Worm (Caenorhabditis elegans): ENCODE results near the gene eat-2.
A peak's percentile ranks its signal among the peaks of the same experiment; 100 is the strongest.

The eat-2 gene

DNA sequence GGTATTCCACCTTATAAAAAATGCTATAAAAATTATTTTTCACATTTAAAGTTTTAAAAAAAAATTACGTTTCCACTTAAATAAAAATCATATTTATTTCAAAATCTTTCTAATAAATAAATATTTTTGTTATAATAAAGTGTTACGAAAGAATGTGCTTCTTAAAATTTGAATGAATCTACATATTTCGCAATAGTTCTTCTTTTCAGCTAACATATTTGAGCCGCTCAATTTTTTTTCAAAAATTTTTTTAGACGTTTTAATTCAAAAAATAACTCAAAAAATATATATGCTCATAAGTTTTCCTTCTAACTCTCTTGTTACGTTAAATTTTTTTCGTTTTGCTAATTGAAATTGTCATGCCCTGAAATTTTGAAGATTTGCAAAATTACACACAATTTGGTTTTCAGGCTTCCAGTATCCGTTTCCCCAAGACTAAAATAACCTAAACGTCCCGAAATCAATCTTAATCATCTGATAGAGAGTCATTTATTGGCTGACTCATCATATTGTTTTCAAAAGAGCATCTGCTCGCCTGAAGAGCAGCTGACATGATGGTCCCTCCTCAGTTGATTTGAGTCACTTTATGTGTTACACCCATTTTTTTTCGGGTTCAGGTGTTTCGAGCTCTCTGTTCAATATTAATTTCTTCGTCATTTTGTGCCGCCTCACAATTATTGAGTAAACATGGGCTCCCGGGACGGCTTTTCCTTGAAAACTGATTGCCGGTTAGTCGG lies 6.9 kb upstream of the eat-2 start, which contains the start of gene efhd-1 (continued):
- TF ChIP-seq C34B4.2 (tag; optimal IDR thresholded peaks at IDR 0.05) (no peak), ceh-88 (GFP tag; IDR thresholded peaks at IDR 0.05) (no peak), nhr-237 (tag; optimal IDR thresholded peaks at IDR 0.05) (no peak), ztf-4 (tag; optimal IDR thresholded peaks at IDR 0.05) (no peak), lin-13 (GFP tag; optimal IDR thresholded peaks at IDR 0.05) (no peak), nhr-28 (tag; optimal IDR thresholded peaks at IDR 0.05) (no peak), lin-39 (tag; optimal IDR thresholded peaks at IDR 0.05) (peak; percentile 40), zip-4 (GFP tag; optimal IDR thresholded peaks at IDR 0.05) (no peak), C16A3.4 (tag; optimal IDR thresholded peaks at IDR 0.05) (no peak), unc-62 (GFP tag; optimal IDR thresholded peaks at IDR 0.05) (no peak), mef-2 (tag; optimal IDR thresholded peaks at IDR 0.05) (no peak), elt-2 (tag; optimal IDR thresholded peaks at IDR 0.05) (no peak), unc-30 (tag; optimal IDR thresholded peaks at IDR 0.05) (no peak), lir-3 (tag; optimal IDR thresholded peaks at IDR 0.05; ENCODE audit: poor library complexity) (no peak), unc-86 (tag; optimal IDR thresholded peaks at IDR 0.05) (no peak), dsc-1 (tag; optimal IDR thresholded peaks at IDR 0.05) (no peak), nhr-85 (tag) (no peak)

- no peak for TF ChIP-seq irx-1 (tag; optimal IDR thresholded peaks at IDR 0.05)
- TF ChIP-seq efl-1 (optimal IDR thresholded peaks at IDR 0.05), result no peak
- TF ChIP-seq efl-1 (GFP tag; optimal IDR thresholded peaks at IDR 0.05 in 1 of 2), result peak in 1 of 2 experiments; percentile 42
- TF ChIP-seq nhr-20 (tag; optimal IDR thresholded peaks at IDR 0.05), result no peak
- no peak for TF ChIP-seq tbx-2 (tag; optimal IDR thresholded peaks at IDR 0.05)
- TF ChIP-seq unc-98 (GFP tag; IDR thresholded peaks at IDR 0.05), result no peak
- no peak for TF ChIP-seq fkh-8 (tag; optimal IDR thresholded peaks at IDR 0.05)
- TF ChIP-seq rnt-1 (tag; optimal IDR thresholded peaks at IDR 0.05), result peak; percentile 26
- no peak for TF ChIP-seq ces-1 (GFP tag; optimal IDR thresholded peaks at IDR 0.05)
- no peak for TF ChIP-seq F16B12.6 (tag; optimal IDR thresholded peaks at IDR 0.05)
- no peak for TF ChIP-seq dpl-1 (GFP tag; optimal IDR thresholded peaks at IDR 0.05)
- peak; percentile 59 for TF ChIP-seq lin-14 (GFP tag; optimal IDR thresholded peaks at IDR 0.05)
- TF ChIP-seq unc-30 (tag; optimal IDR thresholded peaks at IDR 0.05), result no peak
- no peak for TF ChIP-seq swsn-7 (tag; optimal IDR thresholded peaks at IDR 0.05)
- no peak for TF ChIP-seq pag-3 (tag; optimal IDR thresholded peaks at IDR 0.05; ENCODE audit: borderline replicate concordance, insufficient read depth)
- no peak for TF ChIP-seq unc-86 (tag; optimal IDR thresholded peaks at IDR 0.05)
- no peak for TF ChIP-seq jun-1 (tag; optimal IDR thresholded peaks at IDR 0.05)
- no peak for TF ChIP-seq nhr-85 (tag)
- no peak for TF ChIP-seq sptf-1 (tag; optimal IDR thresholded peaks at IDR 0.05)
- no peak for TF ChIP-seq nhr-71 (tag; optimal IDR thresholded peaks at IDR 0.05)
Observed at ce11 chrII:14176642-14177041, 5.2 kb upstream of the eat-2 start.

DNA sequence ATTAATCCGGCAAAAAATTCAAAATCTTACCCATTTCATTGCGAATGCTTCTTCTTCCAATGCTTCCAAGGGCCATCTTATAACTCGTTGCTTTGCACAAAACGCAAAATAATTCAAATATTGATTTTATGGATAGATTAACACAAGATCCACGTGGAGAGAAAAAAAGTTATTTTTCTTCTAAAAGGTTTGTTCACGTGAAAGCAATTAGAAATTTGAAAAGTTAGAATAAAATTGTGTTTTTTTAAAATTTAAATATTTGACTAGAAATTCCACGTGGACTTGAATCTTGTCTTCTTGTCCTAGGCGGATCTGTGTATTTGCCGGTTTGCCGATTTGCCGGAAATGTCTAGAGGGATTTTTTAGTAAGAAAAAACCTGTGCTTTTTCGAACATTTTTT lies 3.6 kb upstream of the eat-2 start, which contains the start of gene Y48B6A.5:
Gene Y48B6A.5 (minus strand): TSS at position 101 of the 400 bp plus-strand sequence.
- TF ChIP-seq efl-1 (optimal IDR thresholded peaks at IDR 0.05) (no peak), efl-1 (GFP tag; optimal IDR thresholded peaks at IDR 0.05 in 1 of 2) (no peak), lir-3 (tag; optimal IDR thresholded peaks at IDR 0.05; ENCODE audit: poor library complexity) (no peak), tbx-2 (tag; optimal IDR thresholded peaks at IDR 0.05) (no peak), mep-1 (tag; optimal IDR thresholded peaks at IDR 0.05) (no peak), nhr-85 (tag) (no peak), sptf-1 (tag; optimal IDR thresholded peaks at IDR 0.05) (no peak), zag-1 (tag; optimal IDR thresholded peaks at IDR 0.05) (no peak), grh-1 (GFP tag; IDR thresholded peaks at IDR 0.05) (no peak), zip-4 (GFP tag; optimal IDR thresholded peaks at IDR 0.05) (no peak), lin-15B (tag; optimal IDR thresholded peaks at IDR 0.05) (no peak), lin-13 (GFP tag; optimal IDR thresholded peaks at IDR 0.05) (no peak), xbp-1 (tag; optimal IDR thresholded peaks at IDR 0.05) (no peak), nhr-84 (tag; optimal IDR thresholded peaks at IDR 0.05) (no peak), C04F5.9 (tag; optimal IDR thresholded peaks at IDR 0.05) (no peak), isw-1 (GFP tag; IDR thresholded peaks at IDR 0.05) (no peak)

Data from whole organism, L1 larva.